Fruit fly (Drosophila melanogaster): Measurements from ENCODE around the gene Rcd7.

dm6 chr3L:19555906-19556457 is 11.1 kb downstream of the Rcd7 start:
- TF ChIP-seq YL-1 (GFP tag; optimal IDR thresholded peaks at IDR 0.05) (no peak), grn (GFP tag; optimal IDR thresholded peaks at IDR 0.05) (no peak), CG17359 (tag; optimal IDR thresholded peaks at IDR 0.05) (no peak), kni (GFP tag; optimal IDR thresholded peaks at IDR 0.05) (no peak), NC2β (GFP tag; optimal IDR thresholded peaks at IDR 0.05) (no peak), CG3995 (GFP tag; optimal IDR thresholded peaks at IDR 0.05) (no peak), cwo (GFP tag; optimal IDR thresholded peaks at IDR 0.05) (no peak), Bteb2 (GFP tag; optimal IDR thresholded peaks at IDR 0.05) (no peak), CG34224 (GFP tag; IDR thresholded peaks at IDR 0.05; ENCODE audit: partially characterized antibody) (no peak), br (optimal IDR thresholded peaks at IDR 0.05) (no peak)

All from whole organism, embryonic.